Fruit fly (Drosophila melanogaster): Measurements from ENCODE around the gene Oatp33Ea.

Gene Oatp33Ea

DNA sequence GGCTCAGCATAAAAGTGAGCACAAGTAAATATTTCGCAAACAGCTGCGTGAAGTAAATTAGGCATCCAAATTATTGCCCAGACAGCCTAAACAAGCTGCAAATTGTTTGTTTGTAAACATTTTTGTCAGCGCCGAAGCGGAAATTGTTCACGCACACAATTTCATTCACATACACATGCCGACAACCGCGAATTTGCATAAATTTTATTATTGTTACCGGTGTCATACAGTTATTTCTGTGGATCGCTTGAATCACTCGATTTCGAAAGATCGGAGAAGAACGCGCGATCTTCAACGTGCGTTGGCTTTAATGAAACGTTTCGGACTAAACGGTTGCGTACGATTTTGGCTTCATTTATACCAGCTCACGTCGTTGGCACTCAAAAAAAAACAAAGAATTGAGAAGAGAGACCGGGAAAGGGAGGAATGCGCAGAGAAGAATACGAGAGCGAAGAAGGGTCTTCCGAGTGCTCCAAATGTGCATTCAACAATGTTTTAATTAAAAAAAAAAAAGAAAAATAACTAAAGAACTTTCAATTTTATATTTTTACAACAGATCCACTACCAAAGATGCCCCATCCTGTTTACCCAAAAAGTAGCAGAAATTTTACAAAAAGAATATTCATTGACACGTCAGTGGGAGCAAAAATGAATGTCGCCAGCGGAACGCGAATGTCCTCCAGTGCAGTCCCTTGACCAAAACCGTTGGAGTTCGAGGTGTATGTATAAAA, 22.5 kb downstream of the Oatp33Ea start, which contains the start of gene vir-1 (continued):
- TF ChIP-seq sqz (GFP tag; optimal IDR thresholded peaks at IDR 0.05), result peak; percentile 38
- no peak for TF ChIP-seq CG7987 (GFP tag; optimal IDR thresholded peaks at IDR 0.05)
- TF ChIP-seq CG12769 (tag; optimal IDR thresholded peaks at IDR 0.05), result peak; percentile 41
- no peak for TF ChIP-seq stc (GFP tag; IDR thresholded peaks at IDR 0.05)
- TF ChIP-seq aop (GFP tag; IDR thresholded peaks at IDR 0.05), result no peak
- no peak for TF ChIP-seq CG7786 (GFP tag; optimal IDR thresholded peaks at IDR 0.05)
- no peak for TF ChIP-seq dmrt11E (tag; optimal IDR thresholded peaks at IDR 0.05)
- no peak for TF ChIP-seq sisA (GFP tag; IDR thresholded peaks at IDR 0.05)
- no peak for TF ChIP-seq ci (GFP tag; IDR thresholded peaks at IDR 0.05)
- TF ChIP-seq CG17802 (tag; optimal IDR thresholded peaks at IDR 0.05), result no peak
- no peak for TF ChIP-seq CG6175 (GFP tag; IDR thresholded peaks at IDR 0.05)
- TF ChIP-seq CG12236 (GFP tag; optimal IDR thresholded peaks at IDR 0.05), result no peak
- TF ChIP-seq Xrp1 (GFP tag; IDR thresholded peaks at IDR 0.05), result no peak
- no peak for TF ChIP-seq CG34422 (GFP tag; IDR thresholded peaks at IDR 0.05)
- TF ChIP-seq inv (GFP tag; IDR thresholded peaks at IDR 0.05; ENCODE audit: partially characterized antibody), result no peak; the same call in 1 of the 2 replicates
- no peak for TF ChIP-seq kni (GFP tag; optimal IDR thresholded peaks at IDR 0.05)
- peak; percentile 54; the same call in 1 of the 2 replicates for TF ChIP-seq chm (GFP tag; IDR thresholded peaks at IDR 0.05)
- TF ChIP-seq CG10431 (GFP tag; optimal IDR thresholded peaks at IDR 0.05), result no peak
- no peak for TF ChIP-seq CG11695 (GFP tag; IDR thresholded peaks at IDR 0.05)
- TF ChIP-seq Bgb (GFP tag; IDR thresholded peaks at IDR 0.05; ENCODE audit: partially characterized antibody), result 0 out of 2 replicates have a peak, but pooled peaks have one; percentile 13
- TF ChIP-seq CG31441 (GFP tag; IDR thresholded peaks at IDR 0.05), result no peak
- TF ChIP-seq Adf1 (GFP tag; IDR thresholded peaks at IDR 0.05), result no peak
- TF ChIP-seq Nf-YC (tag; optimal IDR thresholded peaks at IDR 0.05), result no peak
- TF ChIP-seq rib (GFP tag; IDR thresholded peaks at IDR 0.05), result peak; percentile 52
- no peak for TF ChIP-seq E2f2 (GFP tag; IDR thresholded peaks at IDR 0.05)
- no peak for TF ChIP-seq fd3F (GFP tag; optimal IDR thresholded peaks at IDR 0.05)
- peak; percentile 64 for TF ChIP-seq sd (tag; optimal IDR thresholded peaks at IDR 0.05)
- no peak for TF ChIP-seq crc (GFP tag; optimal IDR thresholded peaks at IDR 0.05)
- no peak for TF ChIP-seq CG8388 (GFP tag; optimal IDR thresholded peaks at IDR 0.05)
- peak; percentile 49; the same call in 1 of the 2 replicates for TF ChIP-seq NFAT (GFP tag; IDR thresholded peaks at IDR 0.05)
- no peak for TF ChIP-seq gem (tag; optimal IDR thresholded peaks at IDR 0.05)
- no peak for TF ChIP-seq pb (GFP tag; optimal IDR thresholded peaks at IDR 0.05)
- no peak for TF ChIP-seq Spps (tag; optimal IDR thresholded peaks at IDR 0.05)
- no peak for TF ChIP-seq fd102C (GFP tag; optimal IDR thresholded peaks at IDR 0.05)
- TF ChIP-seq CG10274 (GFP tag; optimal IDR thresholded peaks at IDR 0.05), result no peak
- TF ChIP-seq gcm (GFP tag; optimal IDR thresholded peaks at IDR 0.05), result no peak
- no peak for TF ChIP-seq pho (GFP tag; optimal IDR thresholded peaks at IDR 0.05)
- no peak for TF ChIP-seq fu2 (GFP tag; optimal IDR thresholded peaks at IDR 0.05)
- no peak for TF ChIP-seq exex (tag; optimal IDR thresholded peaks at IDR 0.05)
- no peak for TF ChIP-seq CG12071 (GFP tag; optimal IDR thresholded peaks at IDR 0.05)
- no peak for TF ChIP-seq CG13775 (GFP tag; optimal IDR thresholded peaks at IDR 0.05)
- TF ChIP-seq CG7372 (GFP tag; IDR thresholded peaks at IDR 0.05), result no peak
- TF ChIP-seq Trl (optimal IDR thresholded peaks at IDR 0.05), result peak in 1 of 2 experiments; percentile 43
- TF ChIP-seq Trl (GFP tag; optimal IDR thresholded peaks at IDR 0.05), result no peak
- no peak for TF ChIP-seq CG2202 (tag; optimal IDR thresholded peaks at IDR 0.05)
